Worm (Caenorhabditis elegans): ENCODE data around the gene kin-15.

Gene kin-15

ce11 chrII:9407020-9407419 is 26.5 kb downstream of the kin-15 start, which contains the start of gene mpz-6:
TSS of gene mpz-6 (minus strand) at chrII:9407120.
- TF ChIP-seq pha-4 (tag; optimal IDR thresholded peaks at IDR 0.05) (no peak), elt-3 (tag; optimal IDR thresholded peaks at IDR 0.05) (no peak), ceh-39 (tag; optimal IDR thresholded peaks at IDR 0.05) (no peak), lsy-2 (tag; optimal IDR thresholded peaks at IDR 0.05) (no peak), nhr-12 (tag; optimal IDR thresholded peaks at IDR 0.05) (no peak), flh-1 (GFP tag; optimal IDR thresholded peaks at IDR 0.05) (no peak), ceh-83 (GFP tag; optimal IDR thresholded peaks at IDR 0.05) (no peak), snpc-4 (tag; optimal IDR thresholded peaks at IDR 0.05) (no peak), M03D4.4 (tag; optimal IDR thresholded peaks at IDR 0.05) (no peak), unc-120 (tag; optimal IDR thresholded peaks at IDR 0.05; ENCODE audit: poor library complexity, severe bottlenecking) (no peak), mep-1 (tag; optimal IDR thresholded peaks at IDR 0.05) (no peak), ham-2 (GFP tag; optimal IDR thresholded peaks at IDR 0.05) (no peak), ceh-43 (GFP tag; optimal IDR thresholded peaks at IDR 0.05) (no peak), ces-1 (GFP tag; optimal IDR thresholded peaks at IDR 0.05) (no peak), nhr-237 (tag; optimal IDR thresholded peaks at IDR 0.05) (no peak)

ce11 chrII:9403846-9404245 is 29.7 kb downstream of the kin-15 start, which contains the start of gene Y51B9A.5:
TSS of gene Y51B9A.5 (plus strand) at chrII:9404146.
- TF ChIP-seq ham-2 (GFP tag; optimal IDR thresholded peaks at IDR 0.05) (no peak), nhr-76 (tag; optimal IDR thresholded peaks at IDR 0.05) (no peak), nhr-28 (tag; optimal IDR thresholded peaks at IDR 0.05) (no peak), snpc-4 (tag; optimal IDR thresholded peaks at IDR 0.05) (no peak)

ce11 chrII:9403087-9403486 is 30.4 kb downstream of the kin-15 start, which contains the start of gene Y51B9A.6:
TSS of gene Y51B9A.6 (minus strand) at chrII:9403187.
- no peak for TF ChIP-seq bed-3 (GFP tag; optimal IDR thresholded peaks at IDR 0.05)
- no peak for TF ChIP-seq nhr-28 (tag; optimal IDR thresholded peaks at IDR 0.05)
- TF ChIP-seq flh-1 (GFP tag; optimal IDR thresholded peaks at IDR 0.05), result no peak
- no peak for TF ChIP-seq lsy-2 (tag; optimal IDR thresholded peaks at IDR 0.05)
- TF ChIP-seq blmp-1 (tag; optimal IDR thresholded peaks at IDR 0.05), result no peak
- TF ChIP-seq zip-8 (tag; optimal IDR thresholded peaks at IDR 0.05), result no peak

ce11 chrII:9399746-9400145 is 33.8 kb downstream of the kin-15 start, which contains the start of gene Y51B9A.7:
TSS of gene Y51B9A.7 (plus strand) at chrII:9400046.
- TF ChIP-seq elt-3 (tag; optimal IDR thresholded peaks at IDR 0.05), result no peak

- no peak for TF ChIP-seq tbx-8 (GFP tag; optimal IDR thresholded peaks at IDR 0.05)
- TF ChIP-seq ceh-43 (GFP tag; optimal IDR thresholded peaks at IDR 0.05), result no peak
- TF ChIP-seq bed-3 (GFP tag; optimal IDR thresholded peaks at IDR 0.05), result no peak
- no peak for TF ChIP-seq nhr-28 (tag; optimal IDR thresholded peaks at IDR 0.05)
- TF ChIP-seq ceh-83 (GFP tag; optimal IDR thresholded peaks at IDR 0.05), result no peak
- no peak for TF ChIP-seq zip-8 (tag; optimal IDR thresholded peaks at IDR 0.05)
- no peak for TF ChIP-seq nhr-76 (tag; optimal IDR thresholded peaks at IDR 0.05)
- TF ChIP-seq elt-1 (tag; optimal IDR thresholded peaks at IDR 0.05; ENCODE audit: borderline replicate concordance, insufficient read depth), result no peak
Observed at ce11 chrII:9398370-9398901, 35.1 kb downstream of the kin-15 start, which contains the start of the genes Y51B9A.14 and Y51B9A.8. TSS of gene Y51B9A.14 (minus strand) at chrII:9398470. TSS of gene Y51B9A.8 (plus strand) at chrII:9398851.

ce11 chrII:9397496-9397895 is 36.0 kb downstream of the kin-15 start, which contains the start of gene Y51B9A.9:
TSS of gene Y51B9A.9 (minus strand) at chrII:9397596.
- TF ChIP-seq tbx-8 (GFP tag; optimal IDR thresholded peaks at IDR 0.05) (no peak), nhr-28 (tag; optimal IDR thresholded peaks at IDR 0.05) (no peak), nhr-2 (tag; optimal IDR thresholded peaks at IDR 0.05) (no peak), unc-39 (tag; optimal IDR thresholded peaks at IDR 0.05) (no peak)

- TF ChIP-seq bed-3 (GFP tag; optimal IDR thresholded peaks at IDR 0.05), result no peak
Observed at ce11 chrII:9392724-9393123, 40.8 kb downstream of the kin-15 start, which contains the start of gene lido-17. TSS of gene lido-17 (minus strand) at chrII:9392824.

ce11 chrII:9385241-9385640 is 48.3 kb downstream of the kin-15 start, which contains the start of gene C06C3.7:
TSS of gene C06C3.7 (plus strand) at chrII:9385541.
- TF ChIP-seq unc-62 (GFP tag; optimal IDR thresholded peaks at IDR 0.05), result no peak
- no peak for TF ChIP-seq snpc-4 (tag; optimal IDR thresholded peaks at IDR 0.05)
- TF ChIP-seq bed-3 (GFP tag; optimal IDR thresholded peaks at IDR 0.05), result no peak
- no peak for TF ChIP-seq sptf-1 (tag; optimal IDR thresholded peaks at IDR 0.05)
- no peak for TF ChIP-seq lin-13 (tag; optimal IDR thresholded peaks at IDR 0.05)
- TF ChIP-seq ham-2 (GFP tag; optimal IDR thresholded peaks at IDR 0.05), result no peak
- TF ChIP-seq nhr-12 (tag; optimal IDR thresholded peaks at IDR 0.05), result no peak
- TF ChIP-seq ztf-11 (tag; optimal IDR thresholded peaks at IDR 0.05), result no peak
- no peak for TF ChIP-seq lin-32 (GFP tag; optimal IDR thresholded peaks at IDR 0.05)
- TF ChIP-seq mep-1 (tag; optimal IDR thresholded peaks at IDR 0.05), result no peak
- no peak for TF ChIP-seq elt-1 (tag; optimal IDR thresholded peaks at IDR 0.05; ENCODE audit: borderline replicate concordance, insufficient read depth)
- TF ChIP-seq flh-1 (GFP tag; optimal IDR thresholded peaks at IDR 0.05), result no peak
- TF ChIP-seq sem-2 (GFP tag; optimal IDR thresholded peaks at IDR 0.05), result no peak
- no peak for TF ChIP-seq ceh-43 (GFP tag; optimal IDR thresholded peaks at IDR 0.05)
- TF ChIP-seq mls-2 (tag; optimal IDR thresholded peaks at IDR 0.05), result no peak
- no peak for TF ChIP-seq nhr-28 (tag; optimal IDR thresholded peaks at IDR 0.05)
- TF ChIP-seq M03D4.4 (tag; optimal IDR thresholded peaks at IDR 0.05), result no peak
- no peak for TF ChIP-seq drap-1 (GFP tag; optimal IDR thresholded peaks at IDR 0.05)
